Fruit fly (Drosophila melanogaster) whole organism, embryonic: ENCODE data around the gene CG5973.

Experiments used
- C15 ChIP-seq: fragments of 200-800 bp; sonication (Bioruptor generic); IDR thresholded peaks from 3 replicates; pipeline ENCODE4 v1.3.6; 2022; ENCODE audit warnings: missing biosample characterization, missing genetic modification characterization
- CG11696 ChIP-seq: fragments of 200-800 bp; sonication (Bioruptor generic); IDR thresholded peaks from 2 replicates; pipeline ENCODE4 v1.3.6; 2022; ENCODE audit warnings: missing biosample characterization, missing genetic modification characterization
- CG11723 ChIP-seq: fragments of 200-800 bp; sonication (Bioruptor generic); optimal IDR thresholded peaks from 2 replicates; lab custom pipeline; 2017; ENCODE audit warnings: missing biosample characterization, mild to moderate bottlenecking, missing genetic modification characterization
- CG12236 ChIP-seq: fragments of 200-800 bp; sonication (Bioruptor generic); optimal IDR thresholded peaks from 2 replicates; lab custom pipeline; 2016; ENCODE audit warnings: missing biosample characterization, missing genetic modification characterization
- CG1529 ChIP-seq: fragments of 200-800 bp; sonication (Bioruptor generic); optimal IDR thresholded peaks from 3 replicates; lab custom pipeline; 2018; ENCODE audit warnings: missing biosample characterization, missing genetic modification characterization
- CG17361 ChIP-seq: fragments of 200-800 bp; sonication (Bioruptor generic); IDR thresholded peaks from 3 replicates; pipeline ENCODE4 v1.3.6; 2022; ENCODE audit warnings: missing biosample characterization, missing genetic modification characterization
- CG17612 ChIP-seq: fragments of 200-800 bp; sonication (Bioruptor generic); IDR thresholded peaks from 2 replicates; pipeline ENCODE4 v1.3.6; 2022; ENCODE audit warnings: missing biosample characterization, missing genetic modification characterization
- CG2199 ChIP-seq: fragments of 200-800 bp; sonication (Bioruptor generic); IDR thresholded peaks from 3 replicates; pipeline ENCODE4 v1.3.6; 2022; ENCODE audit warnings: missing biosample characterization, missing genetic modification characterization
- CG2202 ChIP-seq: fragments of 200-800 bp; sonication (Bioruptor generic); optimal IDR thresholded peaks from 2 replicates; lab custom pipeline; 2018; ENCODE audit warnings: missing biosample characterization, mild to moderate bottlenecking, missing genetic modification characterization
- CG2875 ChIP-seq: fragments of 200-800 bp; sonication (Bioruptor generic); optimal IDR thresholded peaks from 2 replicates; lab custom pipeline; 2017; ENCODE audit warnings: missing biosample characterization, mild to moderate bottlenecking, missing genetic modification characterization, missing genetic modification reagents
- CG2889 ChIP-seq: fragments of 200-800 bp; sonication (Bioruptor generic); IDR thresholded peaks from 3 replicates; pipeline ENCODE4 v1.3.6; 2022; ENCODE audit warnings: missing biosample characterization, missing genetic modification characterization
- CG31388 ChIP-seq: fragments of 200-800 bp; sonication (Bioruptor generic); optimal IDR thresholded peaks from 2 replicates; lab custom pipeline; 2016; ENCODE audit warnings: missing biosample characterization, missing genetic modification characterization
- CG3163 ChIP-seq: fragments of 200-800 bp; sonication (Bioruptor generic); optimal IDR thresholded peaks from 3 replicates; lab custom pipeline; 2016; ENCODE audit warnings: missing biosample characterization, missing genetic modification characterization
- CG3838 ChIP-seq: fragments of 200-800 bp; sonication (Bioruptor generic); optimal IDR thresholded peaks from 3 replicates; lab custom pipeline; 2016; ENCODE audit warnings: missing biosample characterization, missing genetic modification characterization
- CG3995 ChIP-seq: fragments of 200-800 bp; sonication (Bioruptor generic); optimal IDR thresholded peaks from 3 replicates; lab custom pipeline; 2016; ENCODE audit warnings: missing biosample characterization, missing genetic modification characterization
- CG6765 ChIP-seq: fragments of 200-800 bp; sonication (Bioruptor generic); optimal IDR thresholded peaks from 3 replicates; lab custom pipeline; 2017; ENCODE audit warnings: missing biosample characterization, mild to moderate bottlenecking, missing genetic modification characterization
- CG6791 ChIP-seq: fragments of 200-800 bp; sonication (Bioruptor generic); IDR thresholded peaks from 3 replicates; pipeline ENCODE4 v1.3.6; 2022; ENCODE audit warnings: missing biosample characterization, missing genetic modification characterization; ENCODE audit not compliant: partially characterized antibody
- CG7963 ChIP-seq: fragments of 200-800 bp; sonication (Bioruptor generic); IDR thresholded peaks from 3 replicates; pipeline ENCODE4 v1.3.6; 2022; ENCODE audit warnings: missing biosample characterization, missing genetic modification characterization; ENCODE audit not compliant: partially characterized antibody
- CG9817 ChIP-seq: fragments of 200-800 bp; sonication (Bioruptor generic); optimal IDR thresholded peaks from 2 replicates; lab custom pipeline; 2018; ENCODE audit warnings: missing biosample characterization, mild to moderate bottlenecking, missing genetic modification characterization, moderate library complexity
- Dbx ChIP-seq: fragments of 200-800 bp; sonication (Bioruptor generic); IDR thresholded peaks from 3 replicates; pipeline ENCODE4 v1.3.6; 2022; ENCODE audit warnings: missing biosample characterization, missing genetic modification characterization
- Dip3 ChIP-seq: fragments of 200-800 bp; sonication (Bioruptor generic); optimal IDR thresholded peaks from 3 replicates; lab custom pipeline; 2016; ENCODE audit warnings: missing biosample characterization, missing genetic modification characterization
- Dp ChIP-seq: fragments of 200-800 bp; sonication (Bioruptor generic); optimal IDR thresholded peaks from 2 replicates; lab custom pipeline; 2018; ENCODE audit warnings: missing biosample characterization, mild to moderate bottlenecking, missing genetic modification characterization, moderate library complexity
- H2.0 ChIP-seq: fragments of 200-800 bp; sonication (Bioruptor generic); IDR thresholded peaks from 2 replicates; pipeline ENCODE4 v1.3.6; 2022; ENCODE audit warnings: missing biosample characterization, missing genetic modification characterization
- Hmx ChIP-seq: fragments of 200-800 bp; sonication (Bioruptor generic); optimal IDR thresholded peaks from 2 replicates; lab custom pipeline; 2016; ENCODE audit warnings: missing biosample characterization, missing genetic modification characterization
- Med ChIP-seq: fragments of 200-800 bp; sonication (Bioruptor generic); peaks from one replicate; lab custom pipeline; 2016; ENCODE audit warnings: missing biosample characterization, missing genetic modification characterization, mild to moderate bottlenecking, inconsistent platforms, moderate library complexity
- Neu2 ChIP-seq: fragments of 200-800 bp; sonication (Bioruptor generic); optimal IDR thresholded peaks from 3 replicates; lab custom pipeline; 2016; ENCODE audit warnings: missing biosample characterization, missing genetic modification characterization, borderline replicate concordance
- Sox100B ChIP-seq: fragments of 200-800 bp; sonication (Bioruptor generic); optimal IDR thresholded peaks from 3 replicates; lab custom pipeline; 2018; ENCODE audit warnings: missing biosample characterization, mild to moderate bottlenecking, missing genetic modification characterization
- Ssrp ChIP-seq: fragments of 200-800 bp; sonication (Bioruptor generic); optimal IDR thresholded peaks from 2 replicates; lab custom pipeline; 2018; ENCODE audit warnings: missing biosample characterization, mild to moderate bottlenecking, missing genetic modification characterization, moderate library complexity
- Tbp ChIP-seq: fragments of >200 bp; optimal IDR thresholded peaks from 2 replicates; lab custom pipeline; 2018; ENCODE audit warnings: missing biosample characterization, missing genetic modification characterization
- Xrp1 ChIP-seq: fragments of 200-800 bp; sonication (Bioruptor generic); IDR thresholded peaks from 2 replicates; pipeline ENCODE4 v1.3.6; 2022; ENCODE audit warnings: missing biosample characterization, missing genetic modification characterization
- bab2 ChIP-seq: fragments of 200-800 bp; sonication (Bioruptor generic); optimal IDR thresholded peaks from 2 replicates; lab custom pipeline; 2016; ENCODE audit warnings: missing biosample characterization, missing genetic modification characterization
- chif ChIP-seq, 2 experiments: fragments of 200-800 bp; sonication (Bioruptor generic); optimal IDR thresholded peaks; 3 replicates each; lab custom pipeline; 2016; ENCODE audit warnings: missing biosample characterization in 2 of 2, missing genetic modification characterization in 2 of 2
- chinmo ChIP-seq: fragments of 200-800 bp; sonication (Bioruptor generic); IDR thresholded peaks from 4 replicates; pipeline ENCODE4 v1.3.6; 2022; ENCODE audit warnings: missing biosample characterization, missing genetic modification characterization; ENCODE audit not compliant: partially characterized antibody
- corto ChIP-seq: fragments of 200-800 bp; sonication (Bioruptor generic); optimal IDR thresholded peaks from 2 replicates; lab custom pipeline; 2016; ENCODE audit warnings: missing biosample characterization, mild to moderate bottlenecking, missing genetic modification characterization, moderate library complexity
- disco-r ChIP-seq: fragments of 200-800 bp; sonication (Bioruptor generic); optimal IDR thresholded peaks from 2 replicates; lab custom pipeline; 2016; ENCODE audit warnings: missing biosample characterization, missing genetic modification characterization
- ems ChIP-seq: fragments of 200-800 bp; sonication (Bioruptor generic); optimal IDR thresholded peaks from 3 replicates; lab custom pipeline; 2016; ENCODE audit warnings: missing biosample characterization, missing genetic modification characterization
- hth ChIP-seq: fragments of >200 bp; optimal IDR thresholded peaks from 2 replicates; lab custom pipeline; 2017; ENCODE audit warnings: inconsistent platforms
- jigr1 ChIP-seq: fragments of 200-800 bp; sonication (Bioruptor generic); IDR thresholded peaks from 3 replicates; pipeline ENCODE4 v1.3.6; 2022; ENCODE audit warnings: missing biosample characterization, missing genetic modification characterization
- ken ChIP-seq: fragments of 200-800 bp; sonication (Bioruptor generic); IDR thresholded peaks from 3 replicates; pipeline ENCODE4 v1.3.6; 2022; ENCODE audit warnings: missing biosample characterization, missing genetic modification characterization
- maf-S ChIP-seq: fragments of 200-800 bp; sonication (Bioruptor generic); optimal IDR thresholded peaks from 2 replicates; lab custom pipeline; 2016; ENCODE audit warnings: missing biosample characterization, missing genetic modification characterization
- nerfin-1 ChIP-seq: fragments of 200-800 bp; sonication (Bioruptor generic); optimal IDR thresholded peaks from 3 replicates; lab custom pipeline; 2019; ENCODE audit warnings: missing biosample characterization, mild to moderate bottlenecking, missing genetic modification characterization, moderate library complexity
- otp ChIP-seq: fragments of 200-800 bp; sonication (Bioruptor generic); IDR thresholded peaks from 3 replicates; pipeline ENCODE4, ENCODE4 v1.3.6; 2022; ENCODE audit warnings: missing biosample characterization, missing genetic modification characterization
- pnt ChIP-seq: fragments of 200-800 bp; sonication (Bioruptor generic); optimal IDR thresholded peaks from 3 replicates; lab custom pipeline; 2016; ENCODE audit warnings: missing biosample characterization, missing genetic modification characterization
- salm ChIP-seq: fragments of 200-800 bp; sonication (Bioruptor generic); optimal IDR thresholded peaks from 2 replicates; lab custom pipeline; 2018; ENCODE audit warnings: missing biosample characterization, mild to moderate bottlenecking, missing genetic modification characterization
- seq ChIP-seq: fragments of 200-800 bp; sonication (Bioruptor generic); IDR thresholded peaks from 2 replicates; pipeline ENCODE4 v1.3.6; 2022; ENCODE audit warnings: missing biosample characterization, missing genetic modification characterization
- sim ChIP-seq: fragments of 200-800 bp; sonication (Bioruptor generic); IDR thresholded peaks from 2 replicates; pipeline ENCODE4 v1.3.6; 2022; ENCODE audit warnings: missing biosample characterization, missing genetic modification characterization
- sna ChIP-seq: fragments of 200-800 bp; sonication (Bioruptor generic); IDR thresholded peaks from 2 replicates; pipeline ENCODE4 v1.3.6; 2022; ENCODE audit warnings: missing biosample characterization, missing genetic modification characterization; ENCODE audit not compliant: partially characterized antibody
- sug ChIP-seq: fragments of 200-800 bp; optimal IDR thresholded peaks from 2 replicates; lab custom pipeline; 2019; ENCODE audit warnings: missing biosample characterization, mild to moderate bottlenecking, missing genetic modification characterization, moderate library complexity
- ttk ChIP-seq: fragments of 200-800 bp; sonication (Bioruptor generic); IDR thresholded peaks from 2 replicates; pipeline ENCODE4 v2.1.2; 2022; ENCODE audit warnings: missing biosample characterization, missing genetic modification characterization
- zfh2 ChIP-seq: fragments of 200-800 bp; sonication (Bioruptor generic); optimal IDR thresholded peaks from 2 replicates; lab custom pipeline; 2016; ENCODE audit warnings: missing biosample characterization, missing genetic modification characterization

The CG5973 gene

DNA sequence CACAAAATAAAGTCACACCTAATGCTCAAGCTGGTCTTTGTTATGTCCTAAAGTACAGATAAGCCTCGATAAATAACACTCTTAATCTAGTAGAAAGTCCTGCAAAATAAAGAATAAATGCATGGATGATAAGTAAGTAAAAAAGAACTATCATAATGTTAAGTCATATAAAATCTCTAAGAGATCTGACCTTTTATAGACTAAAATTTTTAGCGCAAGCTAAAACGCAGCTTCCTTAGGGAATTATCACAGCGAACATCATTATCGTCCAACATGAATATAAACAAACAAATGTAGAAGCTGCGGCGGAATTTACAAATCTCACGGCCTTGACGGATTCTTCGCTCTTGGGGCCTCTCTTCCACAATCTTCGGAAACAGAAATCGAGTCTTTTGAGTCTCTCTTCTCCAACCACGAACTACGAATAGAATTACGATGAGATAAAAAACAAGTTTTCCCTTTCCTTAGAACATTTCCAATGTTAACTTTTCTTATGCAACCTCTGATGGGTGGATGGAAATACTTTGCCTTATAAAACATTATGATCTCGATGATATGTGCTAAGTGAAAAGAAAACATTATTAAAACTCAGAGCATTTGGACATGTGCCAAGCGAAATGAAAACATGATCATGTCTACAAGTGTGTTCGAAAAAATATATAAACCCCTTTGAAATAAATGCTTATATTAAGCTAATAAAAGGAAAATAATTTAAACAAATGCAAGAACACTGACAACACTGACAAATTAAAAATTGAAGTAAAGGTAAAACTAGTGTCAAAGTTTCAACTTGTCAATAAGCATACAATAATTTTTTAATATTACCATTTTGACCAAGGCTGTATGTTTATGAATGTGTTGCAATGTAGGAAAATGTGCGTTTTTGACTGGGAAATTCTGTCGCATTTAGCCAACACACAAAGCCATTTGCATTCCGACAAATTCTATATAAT is 57.3 kb downstream of the CG5973 start (continued):
- peak; percentile 28; the same call in 1 of the 2 replicates for TF ChIP-seq H2.0
- no peak for TF ChIP-seq CG7963 (GFP tag; lab: Robert Waterston, UW)
- no peak for TF ChIP-seq hth (lab: Kevin White, UChicago)
- no peak for TF ChIP-seq chinmo
- TF ChIP-seq CG2889 (GFP tag; lab: Robert Waterston, UW) = peak; percentile 55; the same call in 2 of the 3 replicates
- no peak for TF ChIP-seq CG31388 (GFP tag; lab: Kevin White, UChicago)
- no peak for TF ChIP-seq CG1529 (GFP tag; lab: Kevin White, UChicago)
- no peak for TF ChIP-seq otp (GFP tag; lab: Robert Waterston, UW)
- peak; percentile 70 for TF ChIP-seq CG11696 (GFP tag; lab: Robert Waterston, UW)
- no peak for TF ChIP-seq Sox100B (GFP tag; lab: Kevin White, UChicago)
- no peak for TF ChIP-seq CG2202 (tag; lab: Kevin White, UChicago)
- TF ChIP-seq CG6791 = no peak
- no peak for TF ChIP-seq ken (GFP tag; lab: Robert Waterston, UW)
- no peak for TF ChIP-seq CG11723 (GFP tag; lab: Kevin White, UChicago)
- TF ChIP-seq sug (tag; lab: Kevin White, UChicago) = peak; percentile 39
- no peak for TF ChIP-seq C15 (GFP tag; lab: Robert Waterston, UW)
- TF ChIP-seq Dbx (GFP tag; lab: Robert Waterston, UW) = peak; percentile 89
- TF ChIP-seq Neu2 (GFP tag; lab: Kevin White, UChicago) = no peak
- TF ChIP-seq Xrp1 (GFP tag; lab: Robert Waterston, UW) = peak; percentile 14; the same call in 1 of the 2 replicates
- TF ChIP-seq sna (GFP tag; lab: Robert Waterston, UW) = no peak
- peak; percentile 40 for TF ChIP-seq zfh2 (GFP tag; lab: Kevin White, UChicago)
- no peak for TF ChIP-seq Dip3
- TF ChIP-seq CG17612 (GFP tag; lab: Robert Waterston, UW) = no peak
- peak; percentile 60 for TF ChIP-seq seq (GFP tag; lab: Robert Waterston, UW)
- TF ChIP-seq CG17361 (GFP tag; lab: Robert Waterston, UW) = no peak
- TF ChIP-seq salm (tag; lab: Kevin White, UChicago) = no peak
- no peak for TF ChIP-seq CG3838
- TF ChIP-seq Ssrp (tag; lab: Kevin White, UChicago) = peak; percentile 9
- TF ChIP-seq Tbp (GFP tag; lab: Kevin White, UChicago) = no peak
- TF ChIP-seq CG3995 = no peak
- TF ChIP-seq CG12236 (GFP tag; lab: Kevin White, UChicago) = no peak
- no peak for TF ChIP-seq sim (GFP tag; lab: Robert Waterston, UW)
- no peak for TF ChIP-seq nerfin-1 (tag; lab: Kevin White, UChicago)
- no peak for TF ChIP-seq Dp (GFP tag; lab: Kevin White, UChicago)
- TF ChIP-seq Med (GFP tag; lab: Kevin White, UChicago) = peak; percentile 74
- no peak for TF ChIP-seq CG6765
- peak; percentile 46 for TF ChIP-seq bab2 (GFP tag; lab: Kevin White, UChicago)
- no peak for TF ChIP-seq maf-S (GFP tag; lab: Kevin White, UChicago)
- no peak for TF ChIP-seq ems
- no peak for TF ChIP-seq jigr1 (GFP tag; lab: Robert Waterston, UW)
- no peak for TF ChIP-seq chif (GFP tag; optimal IDR thresholded peaks at IDR 0.05; lab: Kevin White, UChicago)
- TF ChIP-seq CG2199 (GFP tag; lab: Robert Waterston, UW) = no peak
- TF ChIP-seq pnt (GFP tag; lab: Kevin White, UChicago) = no peak
- peak; percentile 17 for TF ChIP-seq disco-r (GFP tag; lab: Kevin White, UChicago)
- no peak for TF ChIP-seq Hmx
- TF ChIP-seq ttk (GFP tag; lab: Robert Waterston, UW) = no peak
- no peak for TF ChIP-seq corto (GFP tag; lab: Kevin White, UChicago)
- TF ChIP-seq CG9817 (tag; lab: Kevin White, UChicago) = peak; percentile 43
- TF ChIP-seq CG3163 (GFP tag; lab: Kevin White, UChicago) = peak; percentile 22
- no peak for TF ChIP-seq CG2875 (GFP tag; lab: Kevin White, UChicago)
